Fruit fly (Drosophila melanogaster) whole organism, pupa: ENCODE measurements around the gene Septin2.

Experiments used
- CG10348 ChIP-seq: fragments of 200-800 bp; sonication (Bioruptor generic); IDR thresholded peaks from 2 replicates; pipeline ENCODE4 v1.3.6; 2022; ENCODE audit warnings: missing biosample characterization, missing genetic modification characterization
- CG12605 ChIP-seq: fragments of 200-800 bp; sonication (Bioruptor generic); IDR thresholded peaks from 2 replicates; pipeline ENCODE4 v1.3.6; 2022; ENCODE audit warnings: missing biosample characterization, missing genetic modification characterization
- CG13204 ChIP-seq: fragments of 200-800 bp; sonication (Bioruptor generic); optimal IDR thresholded peaks from 2 replicates; lab custom pipeline; 2018; ENCODE audit warnings: missing biosample characterization, mild to moderate bottlenecking, missing genetic modification characterization, moderate library complexity
- CG14655 ChIP-seq: fragments of 200-800 bp; sonication (Bioruptor generic); optimal IDR thresholded peaks from 3 replicates; lab custom pipeline; 2017; ENCODE audit warnings: mild to moderate bottlenecking, missing biosample characterization, missing genetic modification reagents, missing genetic modification characterization
- CG15710 ChIP-seq: fragments of 200-800 bp; sonication (Bioruptor generic); optimal IDR thresholded peaks from 2 replicates; lab custom pipeline; 2018; ENCODE audit warnings: missing biosample characterization, mild to moderate bottlenecking, missing genetic modification characterization, moderate library complexity
- CG17806 ChIP-seq: fragments of 200-800 bp; sonication (Bioruptor generic); optimal IDR thresholded peaks from 2 replicates; lab custom pipeline; 2018; ENCODE audit warnings: missing biosample characterization, mild to moderate bottlenecking, missing genetic modification characterization, moderate library complexity
- CG32121 ChIP-seq: fragments of 200-800 bp; sonication (Bioruptor generic); IDR thresholded peaks from 2 replicates; pipeline ENCODE4 v1.3.6; 2022; ENCODE audit warnings: missing biosample characterization, missing genetic modification characterization
- CG34367 ChIP-seq: fragments of 200-800 bp; sonication (Bioruptor generic); optimal IDR thresholded peaks from 2 replicates; lab custom pipeline; 2018; ENCODE audit warnings: missing biosample characterization, mild to moderate bottlenecking, missing genetic modification characterization
- CG4496 ChIP-seq: fragments of 200-800 bp; sonication (Bioruptor generic); IDR thresholded peaks from 3 replicates; pipeline ENCODE4 v1.3.6; 2022; ENCODE audit warnings: missing biosample characterization, missing genetic modification characterization
- CG8159 ChIP-seq: fragments of 200-800 bp; sonication (Bioruptor generic); optimal IDR thresholded peaks from 3 replicates; lab custom pipeline; 2018; ENCODE audit warnings: missing biosample characterization, mild to moderate bottlenecking, missing genetic modification characterization, moderate library complexity
- CG8301 ChIP-seq: fragments of 200-800 bp; sonication (Bioruptor generic); optimal IDR thresholded peaks from 2 replicates; lab custom pipeline; 2018; ENCODE audit warnings: missing biosample characterization, mild to moderate bottlenecking, missing genetic modification characterization
- CG9948 ChIP-seq: fragments of 200-800 bp; sonication (Bioruptor generic); optimal IDR thresholded peaks from 2 replicates; lab custom pipeline; 2018; ENCODE audit warnings: missing biosample characterization, mild to moderate bottlenecking, missing genetic modification characterization, moderate library complexity
- D1 ChIP-seq: fragments of 200-800 bp; sonication (Bioruptor generic); optimal IDR thresholded peaks from 2 replicates; lab custom pipeline; 2018; ENCODE audit warnings: missing biosample characterization, mild to moderate bottlenecking, missing genetic modification characterization, moderate library complexity
- EcR ChIP-seq: fragments of 200-800 bp; sonication (Bioruptor generic); optimal IDR thresholded peaks from 3 replicates; lab custom pipeline; 2019; ENCODE audit warnings: missing biosample characterization, missing genetic modification characterization, mild to moderate bottlenecking, moderate library complexity, missing genetic modification reagents
- Ets98B ChIP-seq: fragments of 200-800 bp; sonication (Bioruptor generic); IDR thresholded peaks from 2 replicates; pipeline ENCODE4 v1.3.6; 2022; ENCODE audit warnings: missing biosample characterization, missing genetic modification characterization
- Pif1A ChIP-seq: fragments of 200-800 bp; sonication (Bioruptor generic); optimal IDR thresholded peaks from 3 replicates; lab custom pipeline; 2016; ENCODE audit warnings: missing biosample characterization, missing genetic modification characterization
- Pif1B ChIP-seq: fragments of 200-800 bp; sonication (Bioruptor generic); optimal IDR thresholded peaks from 3 replicates; lab custom pipeline; 2016; ENCODE audit warnings: missing biosample characterization, missing genetic modification characterization
- Snoo ChIP-seq: fragments of 200-800 bp; sonication (Bioruptor generic); optimal IDR thresholded peaks from 3 replicates; lab custom pipeline; 2017; ENCODE audit warnings: missing biosample characterization, mild to moderate bottlenecking, missing genetic modification characterization, inconsistent platforms
- fd96Ca ChIP-seq: fragments of 200-800 bp; sonication (Bioruptor generic); IDR thresholded peaks from 3 replicates; pipeline ENCODE4 v1.3.6; 2022; ENCODE audit warnings: missing biosample characterization, missing genetic modification characterization
- gl ChIP-seq: fragments of 200-800 bp; sonication (Bioruptor generic); optimal IDR thresholded peaks from 2 replicates; lab custom pipeline; 2018; ENCODE audit warnings: missing biosample characterization, mild to moderate bottlenecking, missing genetic modification characterization
- rn ChIP-seq: fragments of 200-800 bp; sonication (Bioruptor generic); IDR thresholded peaks from 2 replicates; pipeline ENCODE4 v1.3.6; 2022; ENCODE audit warnings: missing biosample characterization, missing genetic modification characterization

Gene Septin2

DNA sequence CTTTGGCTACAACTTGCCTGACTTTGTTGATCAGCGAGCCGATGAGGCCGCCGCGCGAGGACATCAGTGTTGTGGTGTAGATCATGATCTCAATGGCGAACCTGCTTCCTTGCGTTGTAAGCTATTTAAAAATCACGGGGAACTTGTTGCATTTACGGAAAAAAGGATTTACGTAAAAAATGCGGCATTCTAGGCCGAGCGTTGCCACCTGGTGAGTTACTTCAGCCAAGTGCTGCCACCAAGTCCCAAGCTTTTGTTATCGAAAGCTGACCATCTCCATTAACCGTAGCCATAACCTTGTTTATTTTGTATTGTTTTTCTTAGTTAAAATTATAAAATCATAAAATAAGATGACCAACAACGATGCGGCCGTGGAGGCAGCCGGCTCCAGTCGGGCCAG is 11.4 kb downstream of the Septin2 start, which contains the start of the genes TFAM and CG5412:
TSS of gene TFAM (minus strand) at position 222 of the 400 bp plus-strand sequence.
TSS of gene CG5412 (plus strand) at position 265 of the 400 bp plus-strand sequence.
- no peak for TF ChIP-seq CG10348
- TF ChIP-seq EcR (GFP tag; lab: Kevin White, UChicago): peak; percentile 64
- TF ChIP-seq CG4496 (GFP tag; lab: Robert Waterston, UW): no peak

DNA sequence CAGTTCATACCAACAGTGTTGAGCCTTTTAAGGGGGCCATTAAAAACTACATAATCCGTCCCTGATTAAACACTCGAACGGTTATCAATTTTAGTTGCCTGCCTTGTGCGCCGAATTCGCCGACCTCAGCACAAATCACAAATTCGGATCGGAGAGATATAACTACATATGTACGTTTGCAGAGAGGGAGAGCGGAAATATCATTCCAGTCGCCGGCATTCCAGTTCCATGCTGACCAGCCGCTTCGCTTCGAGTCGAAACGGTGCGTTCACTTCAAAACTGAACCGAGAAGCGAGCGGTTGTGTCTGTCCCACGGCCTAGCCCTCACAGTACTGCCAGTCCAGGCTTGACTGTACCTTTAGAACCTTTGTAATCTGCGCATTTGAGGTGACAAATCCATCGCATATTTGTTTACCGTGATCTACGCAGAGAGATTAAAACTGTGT is 13.6 kb downstream of the Septin2 start:
- TF ChIP-seq Pif1B (GFP tag; lab: Kevin White, UChicago): no peak
- no peak for TF ChIP-seq Pif1A (GFP tag; lab: Kevin White, UChicago)
- no peak for TF ChIP-seq Ets98B
- no peak for TF ChIP-seq rn (GFP tag; lab: Robert Waterston, UW)
- no peak for TF ChIP-seq D1
- TF ChIP-seq EcR (GFP tag; lab: Kevin White, UChicago): no peak
- TF ChIP-seq CG14655 (GFP tag; lab: Kevin White, UChicago): no peak
- no peak for TF ChIP-seq gl (tag; lab: Kevin White, UChicago)
- TF ChIP-seq fd96Ca (GFP tag; lab: Robert Waterston, UW): no peak
- no peak for TF ChIP-seq CG8159 (tag; lab: Kevin White, UChicago)
- TF ChIP-seq, all 21 proteins: peak for 0

DNA sequence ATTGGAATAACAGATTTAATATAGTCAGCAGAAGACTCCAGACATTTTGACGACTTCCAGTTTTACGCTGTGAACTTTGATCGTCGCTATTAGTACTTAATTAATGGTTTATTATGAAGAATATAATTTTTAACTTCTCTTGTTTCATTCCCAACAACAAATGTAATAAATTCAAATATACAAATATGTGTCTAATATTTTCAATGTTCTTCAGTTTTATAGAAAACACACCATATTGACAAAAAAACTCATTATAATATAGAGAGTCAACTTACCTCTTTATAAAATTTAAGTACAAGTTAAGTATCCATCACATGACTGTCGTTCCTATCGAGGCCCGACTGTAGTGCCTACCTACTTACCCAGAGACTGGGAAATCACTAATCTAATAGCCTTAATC is 14.8 kb downstream of the Septin2 start:
- TF ChIP-seq CG12605 (GFP tag; lab: Robert Waterston, UW) (no peak), CG4496 (GFP tag; lab: Robert Waterston, UW) (no peak), rn (GFP tag; lab: Robert Waterston, UW) (no peak), fd96Ca (GFP tag; lab: Robert Waterston, UW) (no peak), CG15710 (tag; lab: Kevin White, UChicago) (no peak), CG13204 (GFP tag; lab: Kevin White, UChicago) (no peak), CG32121 (GFP tag; lab: Robert Waterston, UW) (no peak)

DNA sequence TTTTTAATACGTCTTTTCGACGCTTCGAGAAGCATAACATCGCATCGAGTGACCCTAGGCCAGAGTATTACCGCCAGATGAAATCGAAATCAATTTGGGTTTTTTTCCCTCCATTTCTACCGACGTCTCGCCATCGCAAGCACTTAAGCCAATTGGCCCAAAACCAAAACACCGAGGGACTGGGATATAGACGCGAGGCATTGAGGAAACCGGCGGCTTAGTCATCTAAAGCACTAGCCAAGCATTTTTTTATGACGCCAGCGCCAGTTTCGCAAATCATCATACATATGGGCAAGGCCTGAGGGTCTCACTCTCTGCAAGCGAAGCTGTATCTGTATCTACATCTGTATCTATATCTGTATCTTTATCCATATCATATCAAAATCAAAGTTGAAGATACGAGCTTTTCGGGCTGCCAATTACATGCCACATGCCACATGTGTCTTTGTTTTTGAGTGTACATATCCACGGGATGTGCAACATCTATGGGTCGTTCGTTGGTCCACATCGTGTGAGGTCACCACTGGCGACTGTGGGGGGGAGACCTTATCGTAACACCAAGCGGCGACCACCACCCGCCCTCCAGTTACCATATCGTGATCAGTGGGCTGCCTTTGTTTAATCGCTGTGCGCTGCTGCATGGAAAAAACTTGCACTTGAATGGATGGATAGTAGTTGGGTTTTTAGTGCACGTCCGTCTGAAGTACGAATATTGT is 20.5 kb downstream of the Septin2 start:
- TF ChIP-seq CG8159 (tag; lab: Kevin White, UChicago) (no peak), CG32121 (GFP tag; lab: Robert Waterston, UW) (no peak), CG14655 (GFP tag; lab: Kevin White, UChicago) (no peak), CG10348 (no peak), D1 (no peak), Snoo (tag; lab: Kevin White, UChicago) (no peak), CG17806 (tag; lab: Kevin White, UChicago) (no peak), CG4496 (GFP tag; lab: Robert Waterston, UW) (0 out of 3 replicates have a peak, but pooled peaks have one; percentile 7), EcR (GFP tag; lab: Kevin White, UChicago) (peak; percentile 39)

DNA sequence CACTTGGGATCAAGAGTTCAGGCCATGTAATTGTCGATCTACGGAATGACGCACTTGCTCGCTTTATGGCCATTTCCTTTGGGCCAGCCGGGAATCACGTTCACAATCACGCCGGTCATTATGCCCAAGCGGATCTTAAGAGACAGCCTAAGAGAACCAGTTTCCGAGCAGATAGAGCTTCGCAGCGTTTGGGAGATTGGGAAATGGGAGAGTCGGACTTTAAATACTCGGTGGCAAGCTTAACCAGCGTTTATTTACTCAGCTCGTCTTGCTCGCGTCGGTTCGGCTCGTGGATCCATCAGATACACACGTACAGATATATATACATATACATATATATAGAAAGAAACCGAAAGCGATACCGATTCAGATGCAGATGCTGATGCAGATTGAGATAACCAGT is 22.6 kb downstream of the Septin2 start:
- TF ChIP-seq Ets98B (peak; percentile 54; the same call in 1 of the 2 replicates), rn (GFP tag; lab: Robert Waterston, UW) (no peak), CG17806 (tag; lab: Kevin White, UChicago) (no peak), EcR (GFP tag; lab: Kevin White, UChicago) (peak; percentile 54), Pif1A (GFP tag; lab: Kevin White, UChicago) (peak; percentile 21), D1 (no peak), CG12605 (GFP tag; lab: Robert Waterston, UW) (no peak), CG13204 (GFP tag; lab: Kevin White, UChicago) (no peak), CG34367 (tag; lab: Kevin White, UChicago) (no peak), CG14655 (GFP tag; lab: Kevin White, UChicago) (peak; percentile 16), CG15710 (tag; lab: Kevin White, UChicago) (no peak), CG4496 (GFP tag; lab: Robert Waterston, UW) (0 out of 3 replicates have a peak, but pooled peaks have one; percentile 30), CG10348 (no peak), CG8159 (tag; lab: Kevin White, UChicago) (no peak), CG8301 (no peak), gl (tag; lab: Kevin White, UChicago) (no peak), fd96Ca (GFP tag; lab: Robert Waterston, UW) (no peak; the same call in 2 of the 3 replicates), CG9948 (tag; lab: Kevin White, UChicago) (no peak), Pif1B (GFP tag; lab: Kevin White, UChicago) (peak; percentile 68), CG32121 (GFP tag; lab: Robert Waterston, UW) (0 out of 2 replicates have a peak, but pooled peaks have one; percentile 23), Snoo (tag; lab: Kevin White, UChicago) (peak; percentile 18)

DNA sequence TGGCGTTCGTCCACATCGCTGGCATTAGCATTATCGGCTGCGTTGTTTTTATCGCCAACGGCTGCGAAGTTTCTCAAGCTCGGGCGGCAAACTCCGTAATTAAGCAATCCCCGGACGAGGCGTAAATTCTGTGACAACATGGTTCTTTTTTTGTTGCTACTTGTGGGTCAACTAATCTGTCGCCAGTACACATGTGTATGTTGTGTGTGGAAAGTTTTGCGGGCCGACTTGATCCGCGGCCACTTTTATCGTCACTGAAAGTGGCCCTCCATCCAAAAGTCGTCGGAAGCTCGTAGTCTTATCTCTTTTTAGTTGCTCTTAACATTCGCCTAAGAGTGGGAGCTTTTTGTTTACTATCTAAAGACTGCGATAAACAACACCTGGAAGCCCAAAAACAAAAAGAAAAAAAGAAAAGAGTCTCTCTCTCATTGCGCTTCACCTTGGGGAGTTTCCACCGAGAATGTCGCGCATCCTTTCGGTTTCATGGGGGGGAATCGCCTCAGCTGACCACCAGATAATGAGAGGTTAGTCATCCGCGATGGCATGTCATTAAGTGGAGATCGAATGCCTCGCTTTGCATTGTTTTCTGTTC is 24.2 kb downstream of the Septin2 start, which contains the start of gene CG10877:
TSS of gene CG10877 (minus strand) at position 238 of the 592 bp plus-strand sequence.
- no peak for TF ChIP-seq CG32121 (GFP tag; lab: Robert Waterston, UW)
- no peak for TF ChIP-seq gl (tag; lab: Kevin White, UChicago)
- TF ChIP-seq CG10348: no peak
- peak; percentile 19 for TF ChIP-seq CG15710 (tag; lab: Kevin White, UChicago)
- TF ChIP-seq fd96Ca (GFP tag; lab: Robert Waterston, UW): no peak
- no peak for TF ChIP-seq CG34367 (tag; lab: Kevin White, UChicago)
- 0 out of 3 replicates have a peak, but pooled peaks have one; percentile 19 for TF ChIP-seq CG4496 (GFP tag; lab: Robert Waterston, UW)
- TF ChIP-seq CG13204 (GFP tag; lab: Kevin White, UChicago): peak; percentile 2
- no peak for TF ChIP-seq D1
- TF ChIP-seq CG8159 (tag; lab: Kevin White, UChicago): peak; percentile 9
- TF ChIP-seq Pif1A (GFP tag; lab: Kevin White, UChicago): peak; percentile 33
- no peak for TF ChIP-seq Ets98B
- peak; percentile 85 for TF ChIP-seq EcR (GFP tag; lab: Kevin White, UChicago)
- no peak for TF ChIP-seq Pif1B (GFP tag; lab: Kevin White, UChicago)
- no peak for TF ChIP-seq CG9948 (tag; lab: Kevin White, UChicago)
- TF ChIP-seq CG12605 (GFP tag; lab: Robert Waterston, UW): 0 out of 2 replicates have a peak, but pooled peaks have one; percentile 26
- no peak for TF ChIP-seq Snoo (tag; lab: Kevin White, UChicago)
- TF ChIP-seq CG14655 (GFP tag; lab: Kevin White, UChicago): no peak
- TF ChIP-seq CG17806 (tag; lab: Kevin White, UChicago): no peak
- no peak for TF ChIP-seq rn (GFP tag; lab: Robert Waterston, UW)
- no peak for TF ChIP-seq CG8301
